Fruit fly (Drosophila melanogaster): ENCODE data around the gene CG7049.

The CG7049 gene

DNA sequence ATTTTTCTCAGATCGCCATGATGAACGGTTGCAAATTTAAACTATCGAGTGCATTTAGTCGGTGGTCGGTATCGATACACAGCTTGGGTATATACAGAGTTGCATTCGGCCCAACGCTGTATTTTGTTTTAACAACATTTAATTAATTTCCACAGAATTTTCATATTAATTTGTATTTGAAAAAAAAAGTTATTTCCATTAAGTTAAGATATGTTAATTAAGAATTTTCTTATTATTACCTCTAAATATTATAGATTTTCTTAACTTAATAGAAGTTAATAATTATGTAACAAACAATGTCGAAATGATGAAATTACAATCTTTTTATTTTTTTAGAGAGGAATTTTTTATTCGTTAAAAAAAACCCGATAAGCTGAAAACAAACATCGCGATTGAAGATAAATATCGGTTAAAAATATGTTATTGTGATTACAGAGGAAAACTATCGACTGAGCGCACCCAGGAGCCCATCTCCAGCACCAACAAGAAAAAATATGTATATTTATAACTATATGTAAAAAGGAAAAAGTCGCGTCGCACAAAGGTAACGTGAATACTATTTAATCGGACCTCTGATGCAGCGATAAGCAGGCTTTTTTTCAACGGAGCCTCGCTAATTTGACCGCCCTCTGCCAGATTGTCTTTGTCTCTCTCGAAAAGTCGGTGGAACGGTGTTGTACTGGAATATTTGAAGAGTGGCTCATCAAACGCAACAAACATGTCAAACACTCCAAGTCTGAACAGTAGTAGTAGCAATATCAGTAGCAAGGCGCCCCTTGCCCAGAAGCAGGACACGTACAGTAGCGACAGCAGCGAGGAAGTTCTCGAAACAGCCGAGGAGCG is 23.9 kb upstream of the CG7049 start, which contains the start of the genes rno and mri:
Gene rno, minus strand, starts transcription at position 9 of the 843 bp plus-strand sequence.
Gene mri, plus strand, starts transcription at position 421 of the 843 bp plus-strand sequence.
- TF ChIP-seq psq (optimal IDR thresholded peaks at IDR 0.05) (no peak), CG8478 (optimal IDR thresholded peaks at IDR 0.05) (no peak), pan (optimal IDR thresholded peaks at IDR 0.05) (no peak), usp (GFP tag; optimal IDR thresholded peaks at IDR 0.05) (no peak), Dll (optimal IDR thresholded peaks at IDR 0.05) (no peak), EcR (GFP tag; optimal IDR thresholded peaks at IDR 0.05) (no peak)

DNA sequence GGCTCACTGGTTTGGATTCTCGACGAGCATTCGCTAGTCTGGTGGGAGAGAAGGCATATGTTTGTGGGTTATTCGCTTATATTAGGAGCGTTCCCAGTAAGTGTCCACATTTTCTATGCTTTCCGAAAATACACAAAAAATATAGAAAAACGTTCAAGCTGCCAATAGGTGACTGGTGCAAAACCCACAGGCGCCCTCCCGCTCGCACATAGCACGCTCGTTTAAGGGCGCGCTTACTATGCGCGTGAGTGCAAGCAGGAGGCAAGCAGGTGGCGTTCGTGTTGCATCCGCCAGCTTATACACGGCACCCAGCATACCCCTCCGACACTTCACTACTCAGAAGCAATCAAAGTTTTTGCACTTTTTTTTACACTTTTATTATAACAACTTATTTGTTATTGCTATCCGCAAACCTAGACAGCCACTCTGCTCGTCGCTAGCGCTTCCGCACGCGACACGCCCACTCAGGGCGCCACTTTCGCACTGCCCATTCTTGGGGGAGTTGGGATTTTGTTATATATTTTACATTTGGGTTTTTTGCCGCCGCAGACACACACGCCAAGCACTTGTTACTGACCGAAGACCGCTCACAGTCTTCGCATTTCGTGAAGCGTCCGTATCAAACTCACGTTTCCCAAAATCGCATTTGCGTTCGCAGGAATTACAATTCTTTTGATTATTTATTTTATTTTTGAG is 23.2 kb upstream of the CG7049 start:
- peak; percentile 51 for TF ChIP-seq CG8478 (optimal IDR thresholded peaks at IDR 0.05)
- TF ChIP-seq pan (optimal IDR thresholded peaks at IDR 0.05), result no peak
- TF ChIP-seq psq (optimal IDR thresholded peaks at IDR 0.05), result no peak

dm6 chr3L:184251-184650 is 8.2 kb upstream of the CG7049 start, which contains the start of the genes CG34140, Mkp and Mtch:
Gene CG34140 (minus strand): TSS chr3L:184424.
Gene Mkp (minus strand): TSS chr3L:184540.
Gene Mtch (plus strand): TSS chr3L:184626.
- TF ChIP-seq psq (optimal IDR thresholded peaks at IDR 0.05), result no peak
- no peak for TF ChIP-seq EcR (GFP tag; optimal IDR thresholded peaks at IDR 0.05)
- TF ChIP-seq CG8478 (optimal IDR thresholded peaks at IDR 0.05), result no peak
- no peak for TF ChIP-seq pan (optimal IDR thresholded peaks at IDR 0.05)
- no peak for TF ChIP-seq usp (GFP tag; optimal IDR thresholded peaks at IDR 0.05)
- TF ChIP-seq Dll (optimal IDR thresholded peaks at IDR 0.05), result no peak

- TF ChIP-seq Dll (optimal IDR thresholded peaks at IDR 0.05) (no peak), EcR (GFP tag; optimal IDR thresholded peaks at IDR 0.05) (no peak), psq (optimal IDR thresholded peaks at IDR 0.05) (no peak), pan (optimal IDR thresholded peaks at IDR 0.05) (no peak), usp (GFP tag; optimal IDR thresholded peaks at IDR 0.05) (no peak), CG8478 (optimal IDR thresholded peaks at IDR 0.05) (no peak)
These were observed 4.2 kb upstream of the CG7049 start for dm6 chr3L:180262-180543.

dm6 chr3L:179490-180261 is 3.6 kb upstream of the CG7049 start, which contains the start of gene CG13875:
Gene CG13875 (plus strand): TSS chr3L:179923.
- TF ChIP-seq Dll (optimal IDR thresholded peaks at IDR 0.05), result no peak
- no peak for TF ChIP-seq usp (GFP tag; optimal IDR thresholded peaks at IDR 0.05)
- TF ChIP-seq CG8478 (optimal IDR thresholded peaks at IDR 0.05), result no peak
- TF ChIP-seq EcR (GFP tag; optimal IDR thresholded peaks at IDR 0.05), result no peak
- TF ChIP-seq pan (optimal IDR thresholded peaks at IDR 0.05), result no peak
- TF ChIP-seq psq (optimal IDR thresholded peaks at IDR 0.05), result no peak

DNA sequence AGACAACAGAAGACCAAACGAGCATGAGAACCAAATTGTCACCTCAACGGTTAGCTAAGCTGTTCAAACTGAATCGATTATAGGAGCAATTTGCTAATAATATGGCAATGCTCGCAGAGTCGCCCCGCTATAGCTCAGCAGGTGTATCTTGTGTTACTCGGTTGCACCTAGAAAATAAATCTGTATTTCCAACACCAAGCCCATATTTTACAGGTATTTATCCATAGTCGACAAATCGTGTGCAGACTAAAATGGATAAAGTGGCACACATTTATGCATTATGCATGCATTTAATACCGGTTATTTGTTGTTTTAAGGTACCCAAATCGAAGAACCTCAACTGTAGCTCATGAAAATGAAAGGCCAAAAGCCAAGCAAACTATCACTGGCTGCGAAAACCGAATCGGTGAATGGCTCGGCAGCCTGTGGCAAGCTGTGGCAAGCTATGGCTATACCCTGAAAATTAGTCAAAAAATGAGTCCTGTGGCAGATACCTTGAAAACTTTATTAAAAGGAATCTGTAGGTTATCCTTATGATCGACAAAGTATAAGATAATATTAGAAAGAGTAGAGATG is 3.0 kb upstream of the CG7049 start, which contains the start of gene Vdup1:
Gene Vdup1, minus strand, starts transcription at position 51 of the 576 bp plus-strand sequence.
- no peak for TF ChIP-seq usp (GFP tag; optimal IDR thresholded peaks at IDR 0.05)

DNA sequence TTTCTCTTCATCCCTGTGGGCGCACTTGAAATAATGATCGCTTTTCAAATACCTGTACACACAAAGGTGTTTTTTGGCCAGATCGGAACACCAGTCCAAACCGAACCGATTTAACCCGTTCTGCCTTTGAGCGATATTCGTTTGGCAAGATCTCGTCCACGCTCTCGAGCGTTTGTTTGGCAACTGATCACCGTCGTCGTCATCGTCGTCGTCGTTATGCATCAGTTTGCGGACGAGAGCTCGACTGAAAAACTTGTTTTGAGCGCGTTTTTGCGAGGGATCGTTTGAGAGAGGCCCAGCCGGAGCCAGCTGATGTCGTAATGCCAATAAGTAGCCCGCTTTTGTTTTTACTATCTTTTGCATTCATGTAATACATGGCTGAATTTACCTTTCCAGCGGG is 2.4 kb upstream of the CG7049 start:
- TF ChIP-seq usp (GFP tag; optimal IDR thresholded peaks at IDR 0.05) (no peak), EcR (GFP tag; optimal IDR thresholded peaks at IDR 0.05) (no peak), Dll (optimal IDR thresholded peaks at IDR 0.05) (no peak), CG8478 (optimal IDR thresholded peaks at IDR 0.05) (no peak), psq (optimal IDR thresholded peaks at IDR 0.05) (no peak), pan (optimal IDR thresholded peaks at IDR 0.05) (no peak)

DNA sequence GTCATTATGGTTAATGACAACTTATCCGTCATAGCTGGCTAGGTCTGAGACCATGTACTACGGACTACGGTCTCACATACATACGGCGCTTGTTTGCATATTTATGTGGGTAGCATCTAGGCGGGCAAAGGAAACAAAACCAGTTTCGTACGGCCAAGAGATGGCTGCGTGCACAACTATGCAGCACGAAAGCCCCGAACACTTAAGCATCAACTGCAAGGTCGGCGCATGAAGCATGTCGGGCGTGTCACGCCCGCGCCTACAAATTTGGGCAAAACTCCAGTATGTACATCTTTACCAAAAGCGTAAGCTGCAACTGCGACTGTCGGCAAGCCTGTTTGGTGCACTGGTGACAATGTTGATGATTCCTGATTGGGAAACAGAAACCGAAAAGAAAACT is 1.9 kb upstream of the CG7049 start:
- TF ChIP-seq CG8478 (optimal IDR thresholded peaks at IDR 0.05) (no peak), EcR (GFP tag; optimal IDR thresholded peaks at IDR 0.05) (no peak)

- no peak for TF ChIP-seq pan (optimal IDR thresholded peaks at IDR 0.05)
- TF ChIP-seq Dll (optimal IDR thresholded peaks at IDR 0.05), result no peak
- no peak for TF ChIP-seq EcR (GFP tag; optimal IDR thresholded peaks at IDR 0.05)
- no peak for TF ChIP-seq CG8478 (optimal IDR thresholded peaks at IDR 0.05)
- TF ChIP-seq usp (GFP tag; optimal IDR thresholded peaks at IDR 0.05), result no peak
- TF ChIP-seq psq (optimal IDR thresholded peaks at IDR 0.05), result no peak
These were observed 1.5 kb downstream of the CG7049 start for dm6 chr3L:174501-174900.

- TF ChIP-seq pan (optimal IDR thresholded peaks at IDR 0.05) (no peak), CG8478 (optimal IDR thresholded peaks at IDR 0.05) (no peak), usp (GFP tag; optimal IDR thresholded peaks at IDR 0.05) (no peak), EcR (GFP tag; optimal IDR thresholded peaks at IDR 0.05) (no peak), Dll (optimal IDR thresholded peaks at IDR 0.05) (no peak), psq (optimal IDR thresholded peaks at IDR 0.05) (no peak)
These were observed 4.3 kb downstream of the CG7049 start for dm6 chr3L:171729-172128.

DNA sequence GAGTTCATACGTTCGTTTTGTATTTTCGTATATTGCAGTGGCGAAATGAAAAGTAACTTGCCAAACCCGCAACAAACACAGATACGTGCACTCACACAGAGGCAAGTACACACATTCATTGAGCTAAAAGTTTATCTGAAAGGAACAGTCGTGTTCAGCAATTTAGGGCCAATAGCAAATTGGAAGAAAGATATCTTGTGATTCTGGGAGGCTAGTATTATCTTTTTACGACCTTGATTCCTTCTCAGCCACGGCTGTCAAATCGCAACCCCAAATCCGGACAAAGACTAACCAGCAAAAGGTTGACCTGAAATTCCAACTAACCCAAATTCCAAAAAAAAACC is 9.3 kb downstream of the CG7049 start:
- TF ChIP-seq pan (optimal IDR thresholded peaks at IDR 0.05) (no peak), CG8478 (optimal IDR thresholded peaks at IDR 0.05) (no peak), EcR (GFP tag; optimal IDR thresholded peaks at IDR 0.05) (no peak), usp (GFP tag; optimal IDR thresholded peaks at IDR 0.05) (no peak), psq (optimal IDR thresholded peaks at IDR 0.05) (no peak), Dll (optimal IDR thresholded peaks at IDR 0.05) (no peak)
